Fruit fly (Drosophila melanogaster): Measurements from ENCODE around the gene CG9396.

Gene CG9396

dm6 chr3R:9618331-9618730, 46.9 kb upstream of the CG9396 start (continued):
- TF ChIP-seq CG17912 (GFP tag; optimal IDR thresholded peaks at IDR 0.05) (no peak), p53 (GFP tag; optimal IDR thresholded peaks at IDR 0.05) (no peak), CG4854 (GFP tag; optimal IDR thresholded peaks at IDR 0.05) (no peak), caup (GFP tag; optimal IDR thresholded peaks at IDR 0.05; ENCODE audit: severe bottlenecking) (peak; percentile 45), C15 (GFP tag; IDR thresholded peaks at IDR 0.05) (peak; percentile 10; the same call in 1 of the 3 replicates), az2 (GFP tag; optimal IDR thresholded peaks at IDR 0.05) (peak; percentile 71), CG18476 (GFP tag; optimal IDR thresholded peaks at IDR 0.05) (peak; percentile 46), fd102C (GFP tag; optimal IDR thresholded peaks at IDR 0.05) (no peak), bowl (GFP tag; IDR thresholded peaks at IDR 0.05) (peak; percentile 65), Neu2 (GFP tag; optimal IDR thresholded peaks at IDR 0.05; ENCODE audit: borderline replicate concordance) (peak; percentile 24), Ssrp (tag; optimal IDR thresholded peaks at IDR 0.05) (peak; percentile 74), corto (GFP tag; optimal IDR thresholded peaks at IDR 0.05) (no peak), hth (optimal IDR thresholded peaks at IDR 0.05) (no peak), Fer3 (tag; optimal IDR thresholded peaks at IDR 0.05) (peak; percentile 60), CG13424 (tag; optimal IDR thresholded peaks at IDR 0.05) (peak; percentile 71), CG3995 (GFP tag; optimal IDR thresholded peaks at IDR 0.05) (no peak), CG1024 (GFP tag; IDR thresholded peaks at IDR 0.05) (peak; percentile 56; the same call in 1 of the 2 replicates), abd-A (tag; optimal IDR thresholded peaks at IDR 0.05) (no peak), CG9437 (GFP tag; optimal IDR thresholded peaks at IDR 0.05) (peak; percentile 21), klu (GFP tag; IDR thresholded peaks at IDR 0.05) (no peak), CG1602 (GFP tag; optimal IDR thresholded peaks at IDR 0.05) (peak; percentile 66), tll (GFP tag; optimal IDR thresholded peaks at IDR 0.05) (no peak), Poxn (GFP tag; IDR thresholded peaks at IDR 0.05) (no peak), CG1792 (GFP tag; optimal IDR thresholded peaks at IDR 0.05) (peak; percentile 51), CG31224 (GFP tag; IDR thresholded peaks at IDR 0.05) (0 out of 2 replicates have a peak, but pooled peaks have one; percentile 15), CTCF (GFP tag; optimal IDR thresholded peaks at IDR 0.05) (peak; percentile 22), chinmo (GFP tag; IDR thresholded peaks at IDR 0.05; ENCODE audit: partially characterized antibody) (no peak), Atf6 (GFP tag; IDR thresholded peaks at IDR 0.05) (peak; percentile 49; the same call in 1 of the 2 replicates), CG10462 (GFP tag; optimal IDR thresholded peaks at IDR 0.05) (peak; percentile 23), Dad (GFP tag; optimal IDR thresholded peaks at IDR 0.05) (peak; percentile 60), btn (GFP tag; optimal IDR thresholded peaks at IDR 0.05) (peak; percentile 38), so (GFP tag; IDR thresholded peaks at IDR 0.05) (peak; percentile 84), tap (tag; optimal IDR thresholded peaks at IDR 0.05) (peak; percentile 58), CG10321 (GFP tag; IDR thresholded peaks at IDR 0.05) (peak; percentile 35; the same call in 1 of the 2 replicates), CG11093 (GFP tag; IDR thresholded peaks at IDR 0.05) (peak; percentile 52; the same call in 1 of the 3 replicates), al (GFP tag; IDR thresholded peaks at IDR 0.05) (no peak), CG12236 (GFP tag; optimal IDR thresholded peaks at IDR 0.05) (no peak), Tbp (GFP tag; optimal IDR thresholded peaks at IDR 0.05) (no peak), B-H1 (GFP tag; IDR thresholded peaks at IDR 0.05) (peak; percentile 61), tna (GFP tag; IDR thresholded peaks at IDR 0.05; ENCODE audit: partially characterized antibody) (no peak), chif (GFP tag; optimal IDR thresholded peaks at IDR 0.05) (peak; percentile 76 to 85), CG18619 (GFP tag; optimal IDR thresholded peaks at IDR 0.05) (peak; percentile 28), CG2712 (tag; optimal IDR thresholded peaks at IDR 0.05) (peak; percentile 62), CG14710 (tag; optimal IDR thresholded peaks at IDR 0.05) (peak; percentile 63), crol (GFP tag; IDR thresholded peaks at IDR 0.05) (peak; percentile 32; the same call in 1 of the 2 replicates), Gug (GFP tag; IDR thresholded peaks at IDR 0.05) (peak; percentile 53; the same call in 2 of the 4 replicates), CG8388 (GFP tag; optimal IDR thresholded peaks at IDR 0.05) (peak; percentile 73), CG11504 (tag; optimal IDR thresholded peaks at IDR 0.05) (peak; percentile 81), cato (GFP tag; optimal IDR thresholded peaks at IDR 0.05; ENCODE audit: borderline replicate concordance) (peak; percentile 44), Meics (GFP tag; optimal IDR thresholded peaks at IDR 0.05) (peak; percentile 54), CG13287 (GFP tag; IDR thresholded peaks at IDR 0.05; ENCODE audit: partially characterized antibody) (no peak)

Measured in whole organism, embryonic.